Worm (Caenorhabditis elegans): ENCODE data around the gene lgc-44.

ce11 chrV:11638634-11639117, 33.7 kb downstream of the lgc-44 start:
- TF ChIP-seq ztf-23 (GFP tag; IDR thresholded peaks at IDR 0.05): 0 out of 2 replicates have a peak, but pooled peaks have one; percentile 27
- TF ChIP-seq ztf-29 (GFP tag; IDR thresholded peaks at IDR 0.05): no peak
- TF ChIP-seq med-1 (GFP tag; optimal IDR thresholded peaks at IDR 0.05; ENCODE audit: insufficient read depth): no peak
- no peak for TF ChIP-seq T22C8.4 (GFP tag; IDR thresholded peaks at IDR 0.05)
- TF ChIP-seq klf-2 (GFP tag; conservative IDR thresholded peaks at IDR 0.05): no peak

Measured in whole organism, midembryonic.